Fruit fly (Drosophila melanogaster): ENCODE results near the gene CG10681.

CG10681 gene

dm6 chr3L:12514762-12515215, 13.5 kb downstream of the CG10681 start, which contains the start of the genes sti and tral (continued):
- TF ChIP-seq CG33213 (GFP tag; optimal IDR thresholded peaks at IDR 0.05) (peak; percentile 89), kni (GFP tag; optimal IDR thresholded peaks at IDR 0.05) (peak; percentile 83), ATbp (GFP tag; optimal IDR thresholded peaks at IDR 0.05) (peak; percentile 60), nom (GFP tag; optimal IDR thresholded peaks at IDR 0.05) (peak; percentile 51), Pdp1 (GFP tag; optimal IDR thresholded peaks at IDR 0.05) (peak; percentile 84 to 95), repo (GFP tag; optimal IDR thresholded peaks at IDR 0.05) (peak; percentile 86), CG13624 (GFP tag; optimal IDR thresholded peaks at IDR 0.05) (peak; percentile 96), oc (tag; optimal IDR thresholded peaks at IDR 0.05) (no peak), insv (GFP tag; optimal IDR thresholded peaks at IDR 0.05) (peak in 1 of 2 experiments; percentile 74), z (GFP tag; IDR thresholded peaks at IDR 0.05) (no peak), Sry-β (GFP tag; optimal IDR thresholded peaks at IDR 0.05) (peak; percentile 0), CG9609 (GFP tag; optimal IDR thresholded peaks at IDR 0.05) (peak; percentile 94), usp (GFP tag; optimal IDR thresholded peaks at IDR 0.05) (no peak), ttk (GFP tag; IDR thresholded peaks at IDR 0.05) (peak; percentile 84), ssp (GFP tag; IDR thresholded peaks at IDR 0.05) (peak; percentile 70), CG3995 (GFP tag; optimal IDR thresholded peaks at IDR 0.05) (peak; percentile 66), Dip2 (GFP tag; IDR thresholded peaks at IDR 0.05) (no peak), Chrac-16 (GFP tag; optimal IDR thresholded peaks at IDR 0.05) (peak; percentile 92), jigr1 (GFP tag; IDR thresholded peaks at IDR 0.05) (peak; percentile 38; the same call in 1 of the 3 replicates), Jarid2 (GFP tag; optimal IDR thresholded peaks at IDR 0.05) (peak; percentile 44), CG9876 (GFP tag; optimal IDR thresholded peaks at IDR 0.05) (peak; percentile 91), nerfin-1 (tag; optimal IDR thresholded peaks at IDR 0.05) (peak; percentile 81), Dbx (GFP tag; IDR thresholded peaks at IDR 0.05) (peak; percentile 91), D19B (GFP tag; optimal IDR thresholded peaks at IDR 0.05) (peak; percentile 76), CG18011 (GFP tag; optimal IDR thresholded peaks at IDR 0.05) (peak; percentile 82), CG15479 (GFP tag; optimal IDR thresholded peaks at IDR 0.05) (peak; percentile 43), CG7745 (tag; optimal IDR thresholded peaks at IDR 0.05) (no peak), NfI (GFP tag; optimal IDR thresholded peaks at IDR 0.05) (peak; percentile 91), crp (GFP tag; optimal IDR thresholded peaks at IDR 0.05) (peak in 1 of 2 experiments; percentile 53), Optix (GFP tag; IDR thresholded peaks at IDR 0.05) (peak; percentile 83; the same call in 2 of the 3 replicates), CG4404 (GFP tag; IDR thresholded peaks at IDR 0.05) (peak; percentile 82), Hmx (GFP tag; optimal IDR thresholded peaks at IDR 0.05) (peak; percentile 55), Vsx1 (GFP tag; optimal IDR thresholded peaks at IDR 0.05) (no peak), CG8359 (GFP tag; optimal IDR thresholded peaks at IDR 0.05; ENCODE audit: borderline replicate concordance) (peak; percentile 59), CHES-1-like (GFP tag; optimal IDR thresholded peaks at IDR 0.05) (peak; percentile 96), CG15269 (tag; optimal IDR thresholded peaks at IDR 0.05) (peak; percentile 80), CG14050 (GFP tag; IDR thresholded peaks at IDR 0.05) (peak; percentile 60; the same call in 2 of the 3 replicates), CG6272 (GFP tag; IDR thresholded peaks at IDR 0.05) (peak; percentile 87), sima (GFP tag; optimal IDR thresholded peaks at IDR 0.05) (peak; percentile 42), CG10565 (GFP tag; optimal IDR thresholded peaks at IDR 0.05) (peak; percentile 59), jing (GFP tag; optimal IDR thresholded peaks at IDR 0.05) (peak; percentile 64), scrt (GFP tag; optimal IDR thresholded peaks at IDR 0.05) (peak; percentile 68), sens (GFP tag) (peak; percentile 98), CG12299 (tag; optimal IDR thresholded peaks at IDR 0.05) (peak; percentile 68), fd102C (GFP tag; optimal IDR thresholded peaks at IDR 0.05) (peak; percentile 44), CoRest (tag; optimal IDR thresholded peaks at IDR 0.05) (peak; percentile 89), CG30020 (tag; optimal IDR thresholded peaks at IDR 0.05) (peak; percentile 75), CG1603 (tag; optimal IDR thresholded peaks at IDR 0.05) (peak; percentile 88), al (GFP tag; IDR thresholded peaks at IDR 0.05) (peak; percentile 81), Sry-δ (GFP tag; optimal IDR thresholded peaks at IDR 0.05) (peak; percentile 79)
